Worm (Caenorhabditis elegans) whole organism, early embryonic: ENCODE measurements around the gene efk-1.

Experiments
- B0310.2 ChIP-seq: sonication (generic microtip); optimal IDR thresholded peaks from 2 replicates; lab custom pipeline; 2016; ENCODE audit warnings: mild to moderate bottlenecking, missing genetic modification characterization, missing compliant biosample characterization
- F13C5.2 ChIP-seq: sonication (generic microtip); optimal IDR thresholded peaks from 2 replicates; lab custom pipeline; 2017; ENCODE audit warnings: mild to moderate bottlenecking, missing genetic modification characterization, inconsistent platforms, missing compliant biosample characterization
- aly-1 ChIP-seq: sonication (generic microtip); optimal IDR thresholded peaks from 2 replicates; lab custom pipeline; 2016; ENCODE audit warnings: missing genetic modification characterization, missing compliant biosample characterization
- ama-1 ChIP-seq: fragments of 150-350 bp; optimal IDR thresholded peaks from 2 replicates; lab custom pipeline; 2014
- ceh-13 ChIP-seq: fragments of 200-800 bp; sonication (Bioruptor generic); optimal IDR thresholded peaks from 2 replicates; lab custom pipeline; 2018; ENCODE audit warnings: mild to moderate bottlenecking, missing genetic modification characterization, missing compliant biosample characterization
- ceh-36 ChIP-seq: sonication (generic microtip); optimal IDR thresholded peaks from 2 replicates; lab custom pipeline; 2016; ENCODE audit warnings: missing genetic modification characterization, inconsistent platforms, missing compliant biosample characterization
- ets-7 ChIP-seq: sonication (generic microtip); optimal IDR thresholded peaks from 2 replicates; lab custom pipeline; 2016; ENCODE audit warnings: missing genotype, missing genetic modification characterization, missing compliant biosample characterization
- flt-1 ChIP-seq: fragments of 200-800 bp; sonication (Bioruptor generic); IDR thresholded peaks from 2 replicates; pipeline ENCODE4 v1.3.6; 2022; ENCODE audit warnings: missing genetic modification characterization, missing compliant biosample characterization
- hmbx-1 ChIP-seq: sonication (generic microtip); optimal IDR thresholded peaks from 2 replicates; lab custom pipeline; 2016; ENCODE audit warnings: mild to moderate bottlenecking, missing genetic modification characterization, missing compliant biosample characterization
- hmg-4 ChIP-seq: fragments of 200-800 bp; sonication (Bioruptor generic); optimal IDR thresholded peaks from 2 replicates; lab custom pipeline; 2018; ENCODE audit warnings: mild to moderate bottlenecking, missing genetic modification characterization, missing compliant biosample characterization
- hnd-1 ChIP-seq: sonication (generic microtip); optimal IDR thresholded peaks from 2 replicates; lab custom pipeline; 2016; ENCODE audit warnings: missing genetic modification characterization, missing compliant biosample characterization
- pes-1 ChIP-seq: fragments of 200-800 bp; sonication (Bioruptor generic); IDR thresholded peaks from 2 replicates; pipeline ENCODE4 v1.3.6; 2022; ENCODE audit warnings: missing genetic modification reagents, missing genetic modification characterization, missing compliant biosample characterization
- scrt-1 ChIP-seq: fragments of 200-800 bp; sonication (Bioruptor generic); IDR thresholded peaks from 2 replicates; pipeline ENCODE4 v1.3.6; 2022; ENCODE audit warnings: missing genetic modification characterization, missing compliant biosample characterization
- sea-1 ChIP-seq: fragments of 200-800 bp; sonication (Bioruptor generic); conservative IDR thresholded peaks from 2 replicates; pipeline ENCODE4 v1.3.6; 2022; ENCODE audit warnings: missing genetic modification characterization, missing compliant biosample characterization
- tbx-11 ChIP-seq: fragments of 200-800 bp; sonication (Bioruptor generic); IDR thresholded peaks from 2 replicates; pipeline ENCODE4 v1.3.6; 2022; ENCODE audit warnings: missing genetic modification characterization, missing compliant biosample characterization
- tbx-37 ChIP-seq: fragments of 200-800 bp; sonication (Bioruptor generic); conservative IDR thresholded peaks from 2 replicates; pipeline ENCODE4 v1.3.6; 2022; ENCODE audit warnings: missing genetic modification reagents, missing genetic modification characterization, missing compliant biosample characterization
- tra-4 ChIP-seq: sonication (generic microtip); optimal IDR thresholded peaks from 2 replicates; lab custom pipeline; 2017; ENCODE audit warnings: missing genetic modification characterization, missing compliant biosample characterization

Gene efk-1

ce11 chrIII:6139932-6140612, 28.3 kb downstream of the efk-1 start:
- TF ChIP-seq sea-1 (GFP tag; lab: Robert Waterston, UW) (no peak), tbx-37 (GFP tag; lab: Robert Waterston, UW) (no peak), pes-1 (GFP tag; lab: Robert Waterston, UW) (no peak), tbx-11 (GFP tag; lab: Robert Waterston, UW) (no peak), hmg-4 (no peak), ama-1 (lab: Kevin White, UChicago) (no peak), tra-4 (tag; lab: Kevin White, UChicago) (no peak), ceh-13 (GFP tag; lab: Kevin White, UChicago) (no peak), aly-1 (tag; lab: Kevin White, UChicago) (no peak), ceh-36 (tag; lab: Kevin White, UChicago) (no peak), scrt-1 (GFP tag; lab: Robert Waterston, UW) (no peak), F13C5.2 (no peak), hmbx-1 (tag; lab: Kevin White, UChicago) (no peak), hnd-1 (no peak), flt-1 (no peak), B0310.2 (tag; lab: Kevin White, UChicago) (no peak), ets-7 (tag; lab: Kevin White, UChicago) (no peak)

ce11 chrIII:6139328-6139727, 29.0 kb downstream of the efk-1 start:
- TF ChIP-seq F13C5.2 (no peak), aly-1 (tag; lab: Kevin White, UChicago) (no peak), hmbx-1 (tag; lab: Kevin White, UChicago) (no peak), hnd-1 (no peak), ceh-36 (tag; lab: Kevin White, UChicago) (no peak), ama-1 (lab: Kevin White, UChicago) (no peak), sea-1 (GFP tag; lab: Robert Waterston, UW) (no peak), tra-4 (tag; lab: Kevin White, UChicago) (no peak), scrt-1 (GFP tag; lab: Robert Waterston, UW) (no peak), tbx-11 (GFP tag; lab: Robert Waterston, UW) (no peak), flt-1 (no peak), tbx-37 (GFP tag; lab: Robert Waterston, UW) (no peak), ceh-13 (GFP tag; lab: Kevin White, UChicago) (no peak), pes-1 (GFP tag; lab: Robert Waterston, UW) (no peak), B0310.2 (tag; lab: Kevin White, UChicago) (no peak), hmg-4 (no peak), ets-7 (tag; lab: Kevin White, UChicago) (no peak)

- TF ChIP-seq flt-1 (no peak), ceh-36 (tag; lab: Kevin White, UChicago) (peak; percentile 47), hmg-4 (peak; percentile 59), aly-1 (tag; lab: Kevin White, UChicago) (peak; percentile 23)
Observed at ce11 chrIII:6138457-6138856, 29.9 kb downstream of the efk-1 start.

- TF ChIP-seq aly-1 (tag; lab: Kevin White, UChicago) (no peak), pes-1 (GFP tag; lab: Robert Waterston, UW) (0 out of 2 replicates have a peak, but pooled peaks have one; percentile 45)
Observed at ce11 chrIII:6137431-6137830, 30.9 kb downstream of the efk-1 start.

- TF ChIP-seq B0310.2 (tag; lab: Kevin White, UChicago) (no peak), tbx-11 (GFP tag; lab: Robert Waterston, UW) (no peak), hmbx-1 (tag; lab: Kevin White, UChicago) (no peak), F13C5.2 (no peak), ama-1 (lab: Kevin White, UChicago) (no peak), flt-1 (no peak), hnd-1 (no peak), aly-1 (tag; lab: Kevin White, UChicago) (no peak), scrt-1 (GFP tag; lab: Robert Waterston, UW) (no peak), sea-1 (GFP tag; lab: Robert Waterston, UW) (no peak), tbx-37 (GFP tag; lab: Robert Waterston, UW) (no peak)
Observed at ce11 chrIII:6136178-6136577, 32.2 kb downstream of the efk-1 start, which contains the start of gene mvk-1. TSS of gene mvk-1 (minus strand) at chrIII:6136278.

ce11 chrIII:6135211-6135610, 33.1 kb downstream of the efk-1 start:
- TF ChIP-seq B0310.2 (tag; lab: Kevin White, UChicago) (no peak), sea-1 (GFP tag; lab: Robert Waterston, UW) (0 out of 2 replicates have a peak, but pooled peaks have one; percentile 16), hmg-4 (peak; percentile 22)

ce11 chrIII:6134111-6134510, 34.2 kb downstream of the efk-1 start:
- TF ChIP-seq tbx-37 (GFP tag; lab: Robert Waterston, UW) (no peak), tbx-11 (GFP tag; lab: Robert Waterston, UW) (no peak), scrt-1 (GFP tag; lab: Robert Waterston, UW) (no peak), sea-1 (GFP tag; lab: Robert Waterston, UW) (no peak), ama-1 (lab: Kevin White, UChicago) (no peak), ceh-13 (GFP tag; lab: Kevin White, UChicago) (no peak), F13C5.2 (no peak), hnd-1 (no peak), tra-4 (tag; lab: Kevin White, UChicago) (no peak)

- 0 out of 2 replicates have a peak, but pooled peaks have one; percentile 14 for TF ChIP-seq tbx-11 (GFP tag; lab: Robert Waterston, UW)
- peak; percentile 39 for TF ChIP-seq ceh-36 (tag; lab: Kevin White, UChicago)
- peak; percentile 62 for TF ChIP-seq F13C5.2
- peak; percentile 57 for TF ChIP-seq hmbx-1 (tag; lab: Kevin White, UChicago)
Observed at ce11 chrIII:6133389-6133789, 35.0 kb downstream of the efk-1 start.
